Fruit fly (Drosophila melanogaster): ENCODE measurements around the gene Spg7.

Gene Spg7

dm6 chrX:2647950-2648613 lies 49.9 kb downstream of the Spg7 start (continued):
- TF ChIP-seq CG11695 (GFP tag; IDR thresholded peaks at IDR 0.05) (0 out of 3 replicates have a peak, but pooled peaks have one; percentile 37), CG9727 (GFP tag; optimal IDR thresholded peaks at IDR 0.05) (no peak), bsh (GFP tag; optimal IDR thresholded peaks at IDR 0.05) (peak in 1 of 2 experiments; percentile 51), Neu2 (GFP tag; optimal IDR thresholded peaks at IDR 0.05; ENCODE audit: borderline replicate concordance) (no peak), trh (GFP tag; optimal IDR thresholded peaks at IDR 0.05) (no peak), grn (GFP tag; optimal IDR thresholded peaks at IDR 0.05) (no peak), knrl (GFP tag; IDR thresholded peaks at IDR 0.05; ENCODE audit: partially characterized antibody) (0 out of 3 replicates have a peak, but pooled peaks have one; percentile 6), ase (GFP tag; IDR thresholded peaks at IDR 0.05) (0 out of 3 replicates have a peak, but pooled peaks have one; percentile 18), CG8281 (tag; optimal IDR thresholded peaks at IDR 0.05) (no peak), CG11696 (GFP tag; IDR thresholded peaks at IDR 0.05) (0 out of 2 replicates have a peak, but pooled peaks have one; percentile 64), zen2 (GFP tag; IDR thresholded peaks at IDR 0.05; ENCODE audit: partially characterized antibody) (no peak), Hr78 (GFP tag; optimal IDR thresholded peaks at IDR 0.05) (no peak), vvl (GFP tag; IDR thresholded peaks at IDR 0.05) (peak; percentile 14; the same call in 1 of the 2 replicates), Ptx1 (GFP tag; IDR thresholded peaks at IDR 0.05) (0 out of 2 replicates have a peak, but pooled peaks have one; percentile 21), en (GFP tag; optimal IDR thresholded peaks at IDR 0.05) (no peak), Med (GFP tag) (peak; percentile 62), Drgx (GFP tag; IDR thresholded peaks at IDR 0.05) (peak; percentile 40), nom (GFP tag; optimal IDR thresholded peaks at IDR 0.05) (peak; percentile 51), al (GFP tag; IDR thresholded peaks at IDR 0.05) (0 out of 2 replicates have a peak, but pooled peaks have one; percentile 42), H2.0 (GFP tag; IDR thresholded peaks at IDR 0.05) (0 out of 2 replicates have a peak, but pooled peaks have one; percentile 7), CG11723 (GFP tag; optimal IDR thresholded peaks at IDR 0.05) (no peak), zen (tag; optimal IDR thresholded peaks at IDR 0.05) (no peak), lab (GFP tag; optimal IDR thresholded peaks at IDR 0.05) (no peak), Stat92E (GFP tag; optimal IDR thresholded peaks at IDR 0.05) (peak in 1 of 3 experiments; percentile 18), CG32532 (GFP tag; IDR thresholded peaks at IDR 0.05) (peak; percentile 36; the same call in 1 of the 2 replicates), wor (GFP tag; IDR thresholded peaks at IDR 0.05) (no peak), Rfx (GFP tag; IDR thresholded peaks at IDR 0.05) (0 out of 2 replicates have a peak, but pooled peaks have one; percentile 28), z (GFP tag; IDR thresholded peaks at IDR 0.05) (peak; percentile 41; the same call in 1 of the 3 replicates), kay (GFP tag; optimal IDR thresholded peaks at IDR 0.05) (no peak), CG6813 (GFP tag; optimal IDR thresholded peaks at IDR 0.05) (no peak), CG11398 (GFP tag; optimal IDR thresholded peaks at IDR 0.05) (no peak), CG10321 (GFP tag; IDR thresholded peaks at IDR 0.05) (no peak)

DNA sequence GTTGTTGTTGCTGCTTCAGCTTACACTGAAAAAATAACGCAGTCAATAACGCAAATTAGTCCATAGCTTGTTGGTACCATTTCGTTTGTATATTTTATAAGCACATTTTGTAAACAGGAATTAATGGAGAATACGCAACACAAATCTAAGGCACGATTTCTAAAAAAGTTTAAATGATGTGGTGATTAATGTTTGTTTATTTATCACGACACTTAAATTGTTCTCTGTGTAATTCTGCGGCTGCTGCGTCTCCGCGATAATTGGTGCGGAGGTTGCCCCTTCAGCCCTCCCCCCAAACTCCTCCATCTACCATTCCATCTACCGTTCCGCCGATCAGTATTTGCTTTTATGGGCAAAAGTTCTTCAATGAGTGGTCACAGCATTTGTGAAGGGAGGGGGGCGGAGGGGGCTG lies 50.5 kb downstream of the Spg7 start:
- TF ChIP-seq ATbp (GFP tag; optimal IDR thresholded peaks at IDR 0.05) (peak; percentile 54), Mes4 (GFP tag; optimal IDR thresholded peaks at IDR 0.05) (peak; percentile 54), CG5245 (GFP tag; optimal IDR thresholded peaks at IDR 0.05) (no peak), D19B (GFP tag; optimal IDR thresholded peaks at IDR 0.05) (no peak), CG10979 (tag; optimal IDR thresholded peaks at IDR 0.05) (peak; percentile 63), CG3838 (GFP tag; optimal IDR thresholded peaks at IDR 0.05) (no peak), CG12071 (GFP tag; optimal IDR thresholded peaks at IDR 0.05) (no peak), hkb (optimal IDR thresholded peaks at IDR 0.05) (no peak), hkb (GFP tag; IDR thresholded peaks at IDR 0.05) (peak; percentile 75), CG12659 (GFP tag; optimal IDR thresholded peaks at IDR 0.05) (peak; percentile 43), CG34422 (GFP tag; IDR thresholded peaks at IDR 0.05) (no peak), ham (GFP tag; IDR thresholded peaks at IDR 0.05) (no peak), CG10959 (GFP tag; IDR thresholded peaks at IDR 0.05) (no peak), CG8944 (GFP tag; optimal IDR thresholded peaks at IDR 0.05) (peak; percentile 48), dm (GFP tag; optimal IDR thresholded peaks at IDR 0.05) (no peak), zen (tag; optimal IDR thresholded peaks at IDR 0.05) (no peak), Myb (GFP tag; optimal IDR thresholded peaks at IDR 0.05) (peak; percentile 39), CG30403 (GFP tag; optimal IDR thresholded peaks at IDR 0.05) (peak; percentile 65), Optix (GFP tag; IDR thresholded peaks at IDR 0.05) (0 out of 3 replicates have a peak, but pooled peaks have one; percentile 20)

Measured in whole organism, embryonic.